Worm (Caenorhabditis elegans) whole organism, mixed stage, embryonic: ENCODE data around the gene mob-1.

ENCODE experiments used
- blmp-1 ChIP-seq: fragments of 150-350 bp; optimal IDR thresholded peaks from 2 replicates; lab custom pipeline; 2014; ENCODE audit warnings: missing biosample characterization, missing genetic modification characterization
- ceh-39 ChIP-seq: fragments of 150-350 bp; optimal IDR thresholded peaks from 2 replicates; lab custom pipeline; 2014; ENCODE audit warnings: missing biosample characterization, missing genetic modification characterization
- ceh-43 ChIP-seq: fragments of 200-800 bp; sonication (Bioruptor generic); optimal IDR thresholded peaks from 2 replicates; lab custom pipeline; 2018; ENCODE audit warnings: mild to moderate bottlenecking, missing genetic modification characterization, moderate library complexity, missing compliant biosample characterization
- cnd-1 ChIP-seq: fragments of 200-800 bp; sonication (Bioruptor generic); optimal IDR thresholded peaks from 2 replicates; lab custom pipeline; 2018; ENCODE audit warnings: mild to moderate bottlenecking, missing genetic modification characterization, missing compliant biosample characterization
- drap-1 ChIP-seq: fragments of 200-800 bp; sonication (Bioruptor generic); optimal IDR thresholded peaks from 3 replicates; lab custom pipeline; 2018; ENCODE audit warnings: mild to moderate bottlenecking, missing genetic modification characterization, missing compliant biosample characterization
- elt-1 ChIP-seq: sonication (generic microtip); optimal IDR thresholded peaks from 2 replicates; lab custom pipeline; 2017; ENCODE audit warnings: missing genetic modification characterization, mild to moderate bottlenecking, missing compliant biosample characterization, antibody characterized with exemption, moderate library complexity, borderline replicate concordance; ENCODE audit not compliant: insufficient read depth
- elt-3 ChIP-seq: fragments of 150-350 bp; optimal IDR thresholded peaks from 2 replicates; lab custom pipeline; 2014; ENCODE audit warnings: missing biosample characterization, missing genetic modification characterization
- flh-1 ChIP-seq: fragments of 200-800 bp; sonication (Bioruptor generic); optimal IDR thresholded peaks from 2 replicates; lab custom pipeline; 2018; ENCODE audit warnings: mild to moderate bottlenecking, missing genetic modification characterization, moderate library complexity, missing compliant biosample characterization
- ham-2 ChIP-seq: fragments of 200-800 bp; sonication (Bioruptor generic); optimal IDR thresholded peaks from 2 replicates; lab custom pipeline; 2018; ENCODE audit warnings: mild to moderate bottlenecking, missing genetic modification characterization, missing compliant biosample characterization
- hlh-1 ChIP-seq: fragments of 150-350 bp; optimal IDR thresholded peaks from 2 replicates; lab custom pipeline; 2014; ENCODE audit warnings: missing biosample characterization, missing genetic modification reagents, missing genetic modification characterization
- lin-13 ChIP-seq: fragments of 150-350 bp; optimal IDR thresholded peaks from 2 replicates; lab custom pipeline; 2014; ENCODE audit warnings: missing biosample characterization, missing genetic modification characterization
- lin-32 ChIP-seq: fragments of 200-800 bp; sonication (Bioruptor generic); optimal IDR thresholded peaks from 2 replicates; lab custom pipeline; 2018; ENCODE audit warnings: mild to moderate bottlenecking, missing genetic modification characterization, missing compliant biosample characterization
- mep-1 ChIP-seq: fragments of 150-350 bp; optimal IDR thresholded peaks from 2 replicates; lab custom pipeline; 2017; ENCODE audit warnings: missing biosample characterization, missing genetic modification reagents, missing genetic modification characterization, inconsistent platforms
- mls-2 ChIP-seq: sonication (generic microtip); optimal IDR thresholded peaks from 2 replicates; lab custom pipeline; 2016; ENCODE audit warnings: mild to moderate bottlenecking, missing genetic modification characterization, moderate library complexity, missing compliant biosample characterization
- nhr-12 ChIP-seq: fragments of 150-350 bp; optimal IDR thresholded peaks from 2 replicates; lab custom pipeline; 2014; ENCODE audit warnings: missing biosample characterization, missing genetic modification characterization
- nhr-2 ChIP-seq: fragments of 150-350 bp; optimal IDR thresholded peaks from 2 replicates; lab custom pipeline; 2014; ENCODE audit warnings: missing biosample characterization, missing genetic modification characterization
- nhr-237 ChIP-seq: fragments of 150-350 bp; optimal IDR thresholded peaks from 2 replicates; lab custom pipeline; 2014; ENCODE audit warnings: missing biosample characterization, missing genetic modification characterization
- nhr-28 ChIP-seq: fragments of 150-350 bp; optimal IDR thresholded peaks from 2 replicates; lab custom pipeline; 2014; ENCODE audit warnings: missing biosample characterization, missing genetic modification characterization
- nhr-76 ChIP-seq: sonication (generic microtip); optimal IDR thresholded peaks from 2 replicates; lab custom pipeline; 2017; ENCODE audit warnings: missing biosample characterization, missing genetic modification characterization
- pha-4 ChIP-seq: fragments of 150-350 bp; optimal IDR thresholded peaks from 2 replicates; lab custom pipeline; 2018; ENCODE audit warnings: missing biosample characterization, missing genetic modification reagents, missing genetic modification characterization
- sptf-1 ChIP-seq: sonication (generic microtip); optimal IDR thresholded peaks from 2 replicates; lab custom pipeline; 2017; ENCODE audit warnings: mild to moderate bottlenecking, missing genetic modification characterization, moderate library complexity, missing compliant biosample characterization
- tbx-8 ChIP-seq: fragments of 200-800 bp; sonication (Bioruptor generic); optimal IDR thresholded peaks from 2 replicates; lab custom pipeline; 2018; ENCODE audit warnings: mild to moderate bottlenecking, missing genetic modification characterization, moderate library complexity, missing compliant biosample characterization
- unc-120 ChIP-seq: sonication (generic microtip); optimal IDR thresholded peaks from 2 replicates; lab custom pipeline; 2017; ENCODE audit warnings: missing genetic modification characterization, missing compliant biosample characterization; ENCODE audit not compliant: poor library complexity, severe bottlenecking
- unc-62 ChIP-seq: fragments of 150-350 bp; optimal IDR thresholded peaks from 2 replicates; lab custom pipeline; 2014; ENCODE audit warnings: missing biosample characterization, missing genetic modification reagents, missing genetic modification characterization
- zip-8 ChIP-seq: fragments of 150-350 bp; optimal IDR thresholded peaks from 2 replicates; lab custom pipeline; 2014; ENCODE audit warnings: missing biosample characterization, missing genetic modification characterization
- ztf-11 ChIP-seq: fragments of 150-350 bp; optimal IDR thresholded peaks from 2 replicates; lab custom pipeline; 2014; ENCODE audit warnings: missing biosample characterization, missing genetic modification characterization

The mob-1 gene

DNA sequence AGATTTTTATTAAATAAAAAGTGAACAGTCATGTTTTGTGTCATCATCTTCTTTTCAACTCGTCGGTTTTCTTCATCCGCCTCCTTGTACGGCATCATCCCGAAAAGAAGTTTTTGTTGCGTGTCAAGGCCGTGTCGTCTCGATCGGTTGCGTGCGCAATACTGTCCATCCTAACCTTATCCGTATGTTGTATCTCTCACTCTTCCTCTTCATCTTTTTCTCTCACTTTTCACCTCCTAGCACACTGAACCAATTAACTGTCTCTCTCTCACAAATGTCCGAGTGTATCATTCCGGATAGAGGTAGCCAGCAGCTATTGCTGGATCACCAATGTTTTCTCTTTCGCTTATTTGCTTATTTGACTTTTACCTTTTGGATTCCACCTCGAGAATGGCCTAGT is 23.1 kb downstream of the mob-1 start:
- no peak for TF ChIP-seq lin-13 (tag; lab: Kevin White, UChicago)
- no peak for TF ChIP-seq ceh-39 (tag; lab: Kevin White, UChicago)
- TF ChIP-seq lin-32 = no peak
- peak; percentile 41 for TF ChIP-seq unc-62
- peak; percentile 94 for TF ChIP-seq ham-2 (GFP tag; lab: Kevin White, UChicago)
- peak; percentile 63 for TF ChIP-seq blmp-1 (tag; lab: Kevin White, UChicago)
- peak; percentile 75 for TF ChIP-seq elt-1 (tag; lab: Kevin White, UChicago)

ce11 chrIV:11885313-11885712 is 25.0 kb downstream of the mob-1 start, which contains the start of gene let-653:
let-653 (plus strand) TSS chrIV:11885613.
- no peak for TF ChIP-seq elt-3 (tag; lab: Kevin White, UChicago)
- peak; percentile 27 for TF ChIP-seq blmp-1 (tag; lab: Kevin White, UChicago)
- TF ChIP-seq, all 35 proteins: peak for 1

DNA sequence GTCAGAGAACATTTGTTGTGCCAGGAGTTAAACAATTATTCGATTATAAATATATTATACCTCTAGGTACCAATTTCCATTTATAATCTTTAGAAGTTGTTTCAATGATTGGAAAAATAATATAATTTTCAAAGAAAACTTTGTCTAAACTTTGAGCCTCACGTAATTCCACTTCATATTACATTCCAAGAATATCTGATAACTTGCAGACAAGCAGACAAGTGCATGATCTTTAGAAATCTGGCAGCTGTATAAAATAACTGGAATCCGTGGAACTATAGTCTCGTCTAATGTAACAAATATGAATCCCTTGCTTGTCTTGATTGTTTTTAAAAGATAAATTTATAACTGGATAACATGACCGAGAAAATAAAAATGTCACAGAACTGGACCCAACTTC is 32.2 kb downstream of the mob-1 start:
- no peak for TF ChIP-seq sptf-1 (tag; lab: Kevin White, UChicago)
- TF ChIP-seq elt-3 (tag; lab: Kevin White, UChicago) = no peak
- no peak for TF ChIP-seq blmp-1 (tag; lab: Kevin White, UChicago)
- TF ChIP-seq hlh-1 (tag; lab: Kevin White, UChicago) = no peak
- no peak for TF ChIP-seq drap-1 (GFP tag; lab: Kevin White, UChicago)
- no peak for TF ChIP-seq ceh-43 (GFP tag; lab: Kevin White, UChicago)
- TF ChIP-seq zip-8 = no peak

- TF ChIP-seq pha-4 (no peak), ztf-11 (tag; lab: Kevin White, UChicago) (no peak), drap-1 (GFP tag; lab: Kevin White, UChicago) (no peak)
Observed at ce11 chrIV:11893336-11893735, 33.0 kb downstream of the mob-1 start.

ce11 chrIV:11897710-11898109 is 37.4 kb downstream of the mob-1 start:
- TF ChIP-seq nhr-237 (tag; lab: Kevin White, UChicago) = no peak
- TF ChIP-seq nhr-12 (tag; lab: Kevin White, UChicago) = no peak
- TF ChIP-seq cnd-1 (tag; lab: Kevin White, UChicago) = no peak
- TF ChIP-seq, all 35 proteins: peak for 0

ce11 chrIV:11899358-11899757 is 39.0 kb downstream of the mob-1 start, which contains the start of gene nhr-43:
nhr-43 (plus strand) TSS chrIV:11899590.
- no peak for TF ChIP-seq cnd-1 (tag; lab: Kevin White, UChicago)
- TF ChIP-seq nhr-2 (tag; lab: Kevin White, UChicago) = no peak
- no peak for TF ChIP-seq ceh-39 (tag; lab: Kevin White, UChicago)
- peak; percentile 12 for TF ChIP-seq ham-2 (GFP tag; lab: Kevin White, UChicago)
- TF ChIP-seq, all 35 proteins: peak for 1

- TF ChIP-seq elt-1 (tag; lab: Kevin White, UChicago) (peak; percentile 66), zip-8 (no peak)
Observed at ce11 chrIV:11900399-11900798, 40.0 kb downstream of the mob-1 start.

- TF ChIP-seq lin-13 (tag; lab: Kevin White, UChicago) (no peak), nhr-12 (tag; lab: Kevin White, UChicago) (no peak), tbx-8 (GFP tag; lab: Kevin White, UChicago) (no peak), mep-1 (tag; lab: Kevin White, UChicago) (no peak), unc-62 (no peak), elt-3 (tag; lab: Kevin White, UChicago) (no peak), unc-120 (tag; lab: Kevin White, UChicago) (no peak), elt-1 (tag; lab: Kevin White, UChicago) (no peak), nhr-237 (tag; lab: Kevin White, UChicago) (no peak), nhr-2 (tag; lab: Kevin White, UChicago) (no peak), nhr-76 (tag; lab: Kevin White, UChicago) (no peak), mls-2 (tag; lab: Kevin White, UChicago) (no peak), blmp-1 (tag; lab: Kevin White, UChicago) (no peak), nhr-28 (no peak), flh-1 (no peak)
Observed at ce11 chrIV:11901215-11901614, 40.9 kb downstream of the mob-1 start.
